Worm (Caenorhabditis elegans): ENCODE data around the gene T26E4.4.
"Not testable (repeated sequence)": the region's sequence is repeated elsewhere in the genome, so short reads cannot be mapped to it uniquely, and the experiment has no call there.

The T26E4.4 gene

ce11 chrV:15826110-15826509, 33.8 kb upstream of the T26E4.4 start, which contains the start of gene srbc-51:
Gene srbc-51, plus strand, starts transcription at chrV:15826410.
- no peak for TF ChIP-seq pha-4 (tag; optimal IDR thresholded peaks at IDR 0.05)
- TF ChIP-seq F37B4.10 (GFP tag; IDR thresholded peaks at IDR 0.05) = no peak
- TF ChIP-seq T07F8.4 (tag; optimal IDR thresholded peaks at IDR 0.05) = no peak
- no peak for TF ChIP-seq ccch-3 (GFP tag; optimal IDR thresholded peaks at IDR 0.05)

- TF ChIP-seq snpc-1.1 (tag; optimal IDR thresholded peaks at IDR 0.05; ENCODE audit: insufficient read depth) = no peak
- no peak for TF ChIP-seq fkh-3 (tag; optimal IDR thresholded peaks at IDR 0.05)
- TF ChIP-seq hmg-1.2 (GFP tag; IDR thresholded peaks at IDR 0.05) = no peak
- no peak for TF ChIP-seq let-526 (GFP tag; IDR thresholded peaks at IDR 0.05)
Measured at ce11 chrV:15824866-15825265, 32.6 kb upstream of the T26E4.4 start, which contains the start of gene srbc-50. Gene srbc-50, minus strand, starts transcription at chrV:15824966.

ce11 chrV:15821398-15821797, 29.1 kb upstream of the T26E4.4 start, which contains the start of gene srbc-49:
Gene srbc-49, plus strand, starts transcription at chrV:15821698.
- TF ChIP-seq nhr-90 (tag; optimal IDR thresholded peaks at IDR 0.05) (no peak), F55B11.4 (tag; optimal IDR thresholded peaks at IDR 0.05; ENCODE audit: borderline replicate concordance, insufficient read depth) (no peak), ztf-22 (GFP tag; optimal IDR thresholded peaks at IDR 0.05) (no peak), ceh-100 (GFP tag; IDR thresholded peaks at IDR 0.05) (no peak)

- TF ChIP-seq gei-17 (GFP tag; optimal IDR thresholded peaks at IDR 0.05) (no peak), C17E4.6 (GFP tag; IDR thresholded peaks at IDR 0.05) (no peak), hmg-1.2 (GFP tag; IDR thresholded peaks at IDR 0.05) (no peak), egl-44 (GFP tag; IDR thresholded peaks at IDR 0.05) (no peak), nhr-27 (tag; optimal IDR thresholded peaks at IDR 0.05) (no peak), snpc-3.4 (tag; optimal IDR thresholded peaks at IDR 0.05) (no peak)
Measured at ce11 chrV:15819983-15820382, 27.7 kb upstream of the T26E4.4 start, which contains the start of gene srbc-48. Gene srbc-48, plus strand, starts transcription at chrV:15820283.

ce11 chrV:15817746-15818145, 25.4 kb upstream of the T26E4.4 start, which contains the start of gene abf-3:
Gene abf-3, minus strand, starts transcription at chrV:15817846.
- TF ChIP-seq xnd-1 (tag; optimal IDR thresholded peaks at IDR 0.05) (no peak), lag-1 (GFP tag; IDR thresholded peaks at IDR 0.05) (no peak), ceh-100 (GFP tag; IDR thresholded peaks at IDR 0.05) (no peak), ztf-25 (GFP tag; IDR thresholded peaks at IDR 0.05) (no peak), F37B4.10 (GFP tag; IDR thresholded peaks at IDR 0.05) (no peak), madf-6 (GFP tag; IDR thresholded peaks at IDR 0.05) (no peak), F22D6.2 (tag; optimal IDR thresholded peaks at IDR 0.05) (no peak), mxl-1 (tag; optimal IDR thresholded peaks at IDR 0.05) (no peak), F57C9.4 (tag; optimal IDR thresholded peaks at IDR 0.05) (no peak), C17E4.6 (GFP tag; IDR thresholded peaks at IDR 0.05) (no peak), tlf-1 (GFP tag; optimal IDR thresholded peaks at IDR 0.05) (no peak)

- TF ChIP-seq hmg-1.2 (GFP tag; IDR thresholded peaks at IDR 0.05) (peak; percentile 24; the same call in 1 of the 2 replicates), dpl-1 (GFP tag; optimal IDR thresholded peaks at IDR 0.05) (no peak)
Measured at ce11 chrV:15815962-15816432, 23.7 kb upstream of the T26E4.4 start, which contains the start of the genes fbxa-69 and F54B8.4. Gene fbxa-69, minus strand, starts transcription at chrV:15815971. Gene F54B8.4, plus strand, starts transcription at chrV:15816382.

- TF ChIP-seq unc-130 (GFP tag; optimal IDR thresholded peaks at IDR 0.05); snpc-4 (GFP tag; optimal IDR thresholded peaks at IDR 0.05); snpc-4 (tag; optimal IDR thresholded peaks at IDR 0.05); madf-10 (tag; optimal IDR thresholded peaks at IDR 0.05): not testable (repeated sequence)
Measured at ce11 chrV:15811982-15812381, 19.7 kb upstream of the T26E4.4 start, which contains the start of gene nhr-282. Gene nhr-282, plus strand, starts transcription at chrV:15812282.
